Worm (Caenorhabditis elegans): ENCODE data around the gene T04C12.1.

DNA sequence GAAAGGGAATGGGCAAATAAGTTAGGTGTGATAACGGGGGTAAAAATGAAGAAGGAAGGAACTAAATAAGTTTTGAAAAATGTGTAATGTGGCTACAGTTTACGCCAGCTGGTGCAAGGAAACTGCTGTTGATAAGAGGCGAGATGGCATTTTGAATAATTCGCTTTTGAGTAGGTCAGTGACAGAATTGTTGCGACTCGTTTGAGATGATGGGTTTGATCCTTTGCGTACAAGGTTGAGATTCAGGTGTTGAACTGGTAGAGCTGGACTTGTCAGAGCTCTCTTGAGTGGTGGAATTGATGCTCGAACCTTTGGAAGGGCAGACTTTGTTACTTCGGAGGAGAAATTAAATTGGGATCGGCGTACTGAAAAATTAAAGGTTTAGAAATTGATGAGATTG lies 47.3 kb downstream of the T04C12.1 start:
- no peak for TF ChIP-seq him-1 (tag; optimal IDR thresholded peaks at IDR 0.05)
- TF ChIP-seq W03F9.2 (tag; optimal IDR thresholded peaks at IDR 0.05): no peak
